Worm (Caenorhabditis elegans) whole organism, early embryonic: ENCODE results near the gene C08D8.1.

Source experiments
- aly-1 ChIP-seq: sonication (generic microtip); optimal IDR thresholded peaks from 2 replicates; lab custom pipeline; 2016; ENCODE audit warnings: missing genetic modification characterization, missing compliant biosample characterization
- ama-1 ChIP-seq: fragments of 150-350 bp; optimal IDR thresholded peaks from 2 replicates; lab custom pipeline; 2014
- hmbx-1 ChIP-seq: sonication (generic microtip); optimal IDR thresholded peaks from 2 replicates; lab custom pipeline; 2016; ENCODE audit warnings: mild to moderate bottlenecking, missing genetic modification characterization, missing compliant biosample characterization
- hnd-1 ChIP-seq: sonication (generic microtip); optimal IDR thresholded peaks from 2 replicates; lab custom pipeline; 2016; ENCODE audit warnings: missing genetic modification characterization, missing compliant biosample characterization
- scrt-1 ChIP-seq: fragments of 200-800 bp; sonication (Bioruptor generic); IDR thresholded peaks from 2 replicates; pipeline ENCODE4 v1.3.6; 2022; ENCODE audit warnings: missing genetic modification characterization, missing compliant biosample characterization
- sea-1 ChIP-seq: fragments of 200-800 bp; sonication (Bioruptor generic); conservative IDR thresholded peaks from 2 replicates; pipeline ENCODE4 v1.3.6; 2022; ENCODE audit warnings: missing genetic modification characterization, missing compliant biosample characterization
- tbx-37 ChIP-seq: fragments of 200-800 bp; sonication (Bioruptor generic); conservative IDR thresholded peaks from 2 replicates; pipeline ENCODE4 v1.3.6; 2022; ENCODE audit warnings: missing genetic modification reagents, missing genetic modification characterization, missing compliant biosample characterization
- tra-4 ChIP-seq: sonication (generic microtip); optimal IDR thresholded peaks from 2 replicates; lab custom pipeline; 2017; ENCODE audit warnings: missing genetic modification characterization, missing compliant biosample characterization

DNA sequence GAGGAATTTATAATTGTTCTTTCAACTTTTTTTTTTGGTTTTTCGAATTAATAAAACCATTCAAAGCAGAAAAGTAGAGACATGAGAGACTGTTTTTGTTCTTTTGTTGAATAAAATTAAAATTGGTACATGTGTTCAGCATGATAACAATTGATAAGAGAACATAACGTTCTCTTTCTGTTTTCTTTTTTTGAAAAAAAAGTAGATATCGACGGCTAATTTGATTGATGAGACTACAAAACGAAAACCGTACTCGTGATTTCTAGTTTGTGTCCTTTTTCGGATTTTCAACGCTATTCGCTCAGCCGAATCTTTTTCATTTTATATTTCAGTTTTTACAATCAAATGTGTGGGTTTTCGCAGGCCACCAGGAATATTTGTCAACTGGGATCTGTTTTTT is at the start of gene C08D8.1:
- no peak for TF ChIP-seq ama-1 (lab: Kevin White, UChicago)
- no peak for TF ChIP-seq tbx-37 (GFP tag; lab: Robert Waterston, UW)
- no peak for TF ChIP-seq sea-1 (GFP tag; lab: Robert Waterston, UW)
- TF ChIP-seq tra-4 = no peak
- TF ChIP-seq hnd-1 (tag; lab: Kevin White, UChicago) = no peak
- TF ChIP-seq hmbx-1 = no peak
- TF ChIP-seq scrt-1 (GFP tag; lab: Robert Waterston, UW) = no peak
- TF ChIP-seq aly-1 (tag; lab: Kevin White, UChicago) = no peak
